Worm (Caenorhabditis elegans): ENCODE measurements around the gene pqn-42.

- TF ChIP-seq cog-1 (tag; optimal IDR thresholded peaks at IDR 0.05) (no peak), tab-1 (GFP tag; IDR thresholded peaks at IDR 0.05) (no peak), ztf-23 (GFP tag; IDR thresholded peaks at IDR 0.05) (no peak), flt-1 (GFP tag; IDR thresholded peaks at IDR 0.05) (no peak), ztf-29 (GFP tag; IDR thresholded peaks at IDR 0.05) (no peak), med-1 (GFP tag; optimal IDR thresholded peaks at IDR 0.05; ENCODE audit: insufficient read depth) (no peak)
These were observed 54.8 kb downstream of the pqn-42 start, which contains the start of gene F16G10.1 for ce11 chrII:2403984-2404383.

Data from whole organism, midembryonic.